Worm (Caenorhabditis elegans): ENCODE measurements around the gene C37H5.5.

DNA sequence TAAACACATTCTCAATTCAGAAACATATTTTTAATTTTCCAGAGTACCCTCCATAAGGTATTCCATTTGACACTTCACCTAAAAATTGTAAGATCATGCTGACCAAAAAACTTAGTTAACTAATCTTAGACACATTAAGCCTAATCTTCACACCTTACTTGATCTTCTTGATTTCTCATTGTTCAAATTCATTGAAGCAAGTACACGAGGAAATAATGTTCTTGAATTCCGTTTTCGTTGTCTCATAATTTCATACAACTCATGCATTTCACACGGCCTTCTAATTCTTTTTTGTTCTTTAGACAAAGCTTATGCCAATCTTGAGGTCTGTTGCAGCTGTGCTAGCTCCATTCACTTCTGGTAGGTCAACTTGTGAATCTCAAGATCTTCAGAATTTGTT lies 44.8 kb downstream of the C37H5.5 start, which contains the start of gene srd-33:
- TF ChIP-seq lin-11 (tag; optimal IDR thresholded peaks at IDR 0.05) (no peak), ceh-14 (tag; optimal IDR thresholded peaks at IDR 0.05) (no peak), fkh-10 (GFP tag; optimal IDR thresholded peaks at IDR 0.05) (no peak), madf-2 (tag; optimal IDR thresholded peaks at IDR 0.05) (no peak), C38D4.7 (GFP tag; optimal IDR thresholded peaks at IDR 0.05) (no peak), pax-1 (tag; optimal IDR thresholded peaks at IDR 0.05) (no peak), elt-2 (tag; optimal IDR thresholded peaks at IDR 0.05) (no peak), fkh-6 (tag; optimal IDR thresholded peaks at IDR 0.05) (no peak), ama-1 (optimal IDR thresholded peaks at IDR 0.05) (no peak), K09A11.1 (tag; optimal IDR thresholded peaks at IDR 0.05; ENCODE audit: insufficient read depth) (no peak), fax-1 (tag; optimal IDR thresholded peaks at IDR 0.05) (no peak), unc-42 (tag; optimal IDR thresholded peaks at IDR 0.05) (no peak)

All from whole organism, late embryonic.